Fruit fly (Drosophila melanogaster) whole organism, embryonic: Measurements from ENCODE around the gene Cpr76Bc.

Experiments used
- BEAF-32 ChIP-seq: fragments of 200-800 bp; sonication (Bioruptor generic); optimal IDR thresholded peaks from 3 replicates; lab custom pipeline; 2017; ENCODE audit warnings: missing biosample characterization, missing genetic modification characterization, mild to moderate bottlenecking, moderate library complexity, missing genetic modification reagents
- Blimp-1 ChIP-seq: fragments of 200-800 bp; sonication (Bioruptor generic); optimal IDR thresholded peaks from 3 replicates; lab custom pipeline; 2018; ENCODE audit warnings: missing biosample characterization, missing genetic modification characterization, mild to moderate bottlenecking, moderate library complexity, missing genetic modification reagents
- BtbVII ChIP-seq: fragments of 200-800 bp; sonication (Bioruptor generic); optimal IDR thresholded peaks from 3 replicates; lab custom pipeline; 2017; ENCODE audit warnings: missing biosample characterization, mild to moderate bottlenecking, missing genetic modification characterization
- C15 ChIP-seq: fragments of 200-800 bp; sonication (Bioruptor generic); IDR thresholded peaks from 3 replicates; pipeline ENCODE4 v1.3.6; 2022; ENCODE audit warnings: missing biosample characterization, missing genetic modification characterization
- CG10366 ChIP-seq: fragments of 200-800 bp; sonication (Bioruptor generic); IDR thresholded peaks from 2 replicates; pipeline ENCODE4 v1.3.6; 2022; ENCODE audit warnings: missing biosample characterization, missing genetic modification characterization
- CG11093 ChIP-seq: fragments of 200-800 bp; sonication (Bioruptor generic); IDR thresholded peaks from 3 replicates; pipeline ENCODE4 v1.3.6; 2022; ENCODE audit warnings: missing biosample characterization, missing genetic modification characterization
- CG11696 ChIP-seq: fragments of 200-800 bp; sonication (Bioruptor generic); IDR thresholded peaks from 2 replicates; pipeline ENCODE4 v1.3.6; 2022; ENCODE audit warnings: missing biosample characterization, missing genetic modification characterization
- CG12299 ChIP-seq: fragments of 200-800 bp; sonication (Bioruptor generic); optimal IDR thresholded peaks from 2 replicates; lab custom pipeline; 2018; ENCODE audit warnings: missing biosample characterization, mild to moderate bottlenecking, missing genetic modification characterization
- CG12659 ChIP-seq: fragments of 200-800 bp; sonication (Bioruptor generic); optimal IDR thresholded peaks from 3 replicates; lab custom pipeline; 2017; ENCODE audit warnings: mild to moderate bottlenecking, missing biosample characterization, missing genetic modification reagents, missing genetic modification characterization
- CG13296 ChIP-seq: fragments of 200-800 bp; sonication (Bioruptor generic); optimal IDR thresholded peaks from 3 replicates; lab custom pipeline; 2018; ENCODE audit warnings: missing biosample characterization, mild to moderate bottlenecking, missing genetic modification characterization
- CG15514 ChIP-seq: fragments of 200-800 bp; sonication (Bioruptor generic); optimal IDR thresholded peaks from 3 replicates; lab custom pipeline; 2017; ENCODE audit warnings: missing biosample characterization, missing genetic modification characterization, mild to moderate bottlenecking, moderate library complexity, missing genetic modification reagents
- CG18262 ChIP-seq: fragments of 200-800 bp; optimal IDR thresholded peaks from 3 replicates; lab custom pipeline; 2019; ENCODE audit warnings: missing biosample characterization, mild to moderate bottlenecking, missing genetic modification characterization, moderate library complexity
- CG2678 ChIP-seq: fragments of 200-800 bp; sonication (Bioruptor generic); optimal IDR thresholded peaks from 3 replicates; lab custom pipeline; 2019; ENCODE audit warnings: missing biosample characterization, mild to moderate bottlenecking, missing genetic modification characterization, moderate library complexity
- CG2712 ChIP-seq: fragments of 200-800 bp; optimal IDR thresholded peaks from 3 replicates; lab custom pipeline; 2019; ENCODE audit warnings: missing biosample characterization, mild to moderate bottlenecking, missing genetic modification characterization, moderate library complexity
- CG34224 ChIP-seq: fragments of 200-800 bp; sonication (Bioruptor generic); IDR thresholded peaks from 3 replicates; pipeline ENCODE4 v1.3.6; 2022; ENCODE audit warnings: missing biosample characterization, missing genetic modification characterization; ENCODE audit not compliant: partially characterized antibody
- CG3726 ChIP-seq: fragments of 200-800 bp; sonication (Bioruptor generic); IDR thresholded peaks from 3 replicates; pipeline ENCODE4, ENCODE4 v1.3.6; 2022; ENCODE audit warnings: missing biosample characterization, missing genetic modification characterization
- CG4617 ChIP-seq: fragments of 200-800 bp; sonication (Bioruptor generic); optimal IDR thresholded peaks from 3 replicates; lab custom pipeline; 2016; ENCODE audit warnings: missing biosample characterization, missing genetic modification characterization, borderline replicate concordance
- CG6175 ChIP-seq: fragments of 200-800 bp; sonication (Bioruptor generic); IDR thresholded peaks from 3 replicates; pipeline ENCODE4 v1.3.6; 2022; ENCODE audit warnings: missing biosample characterization, missing genetic modification characterization
- CG6683 ChIP-seq: fragments of 200-800 bp; sonication (Bioruptor generic); optimal IDR thresholded peaks from 2 replicates; lab custom pipeline; 2017; ENCODE audit warnings: missing biosample characterization, mild to moderate bottlenecking, missing genetic modification characterization, missing genetic modification reagents
- CG6791 ChIP-seq: fragments of 200-800 bp; sonication (Bioruptor generic); IDR thresholded peaks from 3 replicates; pipeline ENCODE4 v1.3.6; 2022; ENCODE audit warnings: missing biosample characterization, missing genetic modification characterization; ENCODE audit not compliant: partially characterized antibody
- CG7271 ChIP-seq: fragments of 200-800 bp; sonication (Bioruptor generic); optimal IDR thresholded peaks from 2 replicates; lab custom pipeline; 2018; ENCODE audit warnings: missing biosample characterization, mild to moderate bottlenecking, missing genetic modification characterization, moderate library complexity
- CG7556 ChIP-seq: fragments of 200-800 bp; sonication (Bioruptor generic); optimal IDR thresholded peaks from 2 replicates; lab custom pipeline; 2017; ENCODE audit warnings: missing biosample characterization, mild to moderate bottlenecking, missing genetic modification characterization
- CG7987 ChIP-seq: fragments of 200-800 bp; sonication (Bioruptor generic); optimal IDR thresholded peaks from 2 replicates; lab custom pipeline; 2018; ENCODE audit warnings: missing biosample characterization, mild to moderate bottlenecking, missing genetic modification characterization, moderate library complexity
- CTCF ChIP-seq: fragments of 200-800 bp; sonication (Bioruptor generic); optimal IDR thresholded peaks from 2 replicates; lab custom pipeline; 2017; ENCODE audit warnings: missing biosample characterization, mild to moderate bottlenecking, missing genetic modification characterization, moderate library complexity
- D ChIP-seq, 2 experiments: fragments of 200-800 bp in 1 of 2; fragments of >200 bp in 1 of 2; sonication (Bioruptor generic) in 1 of 2; optimal IDR thresholded peaks; 2 replicates in 1 of 2; 3 replicates in 1 of 2; lab custom pipeline; 2017; ENCODE audit warnings: mild to moderate bottlenecking in 1 of 2, missing biosample characterization in 1 of 2, missing genetic modification characterization in 1 of 2, missing genetic modification reagents in 1 of 2
- Deaf1 ChIP-seq: fragments of 200-800 bp; optimal IDR thresholded peaks from 3 replicates; lab custom pipeline; 2019; ENCODE audit warnings: missing biosample characterization, mild to moderate bottlenecking, missing genetic modification characterization, moderate library complexity
- Dip3 ChIP-seq: fragments of 200-800 bp; sonication (Bioruptor generic); optimal IDR thresholded peaks from 3 replicates; lab custom pipeline; 2016; ENCODE audit warnings: missing biosample characterization, missing genetic modification characterization
- Dp ChIP-seq: fragments of 200-800 bp; sonication (Bioruptor generic); optimal IDR thresholded peaks from 2 replicates; lab custom pipeline; 2018; ENCODE audit warnings: missing biosample characterization, mild to moderate bottlenecking, missing genetic modification characterization, moderate library complexity
- Hsf ChIP-seq: fragments of 200-800 bp; sonication (Bioruptor generic); optimal IDR thresholded peaks from 3 replicates; lab custom pipeline; 2016; ENCODE audit warnings: missing biosample characterization, missing genetic modification characterization
- Mad ChIP-seq: fragments of 200-800 bp; sonication (Bioruptor generic); optimal IDR thresholded peaks from 2 replicates; lab custom pipeline; 2016; ENCODE audit warnings: missing biosample characterization, missing genetic modification characterization
- Oli ChIP-seq: fragments of 200-800 bp; sonication (Bioruptor generic); optimal IDR thresholded peaks from 2 replicates; lab custom pipeline; 2018; ENCODE audit warnings: missing biosample characterization, mild to moderate bottlenecking, missing genetic modification characterization, moderate library complexity
- PHDP ChIP-seq: fragments of 200-800 bp; sonication (Bioruptor generic); optimal IDR thresholded peaks from 3 replicates; lab custom pipeline; 2018; ENCODE audit warnings: missing biosample characterization, mild to moderate bottlenecking, missing genetic modification characterization, moderate library complexity
- Sox100B ChIP-seq: fragments of 200-800 bp; sonication (Bioruptor generic); optimal IDR thresholded peaks from 3 replicates; lab custom pipeline; 2018; ENCODE audit warnings: missing biosample characterization, mild to moderate bottlenecking, missing genetic modification characterization
- Sox102F ChIP-seq: fragments of 200-800 bp; sonication (Bioruptor generic); optimal IDR thresholded peaks from 2 replicates; lab custom pipeline; 2018; ENCODE audit warnings: missing biosample characterization, mild to moderate bottlenecking, missing genetic modification characterization, moderate library complexity
- Spps ChIP-seq: fragments of 200-800 bp; sonication (Bioruptor generic); optimal IDR thresholded peaks from 2 replicates; lab custom pipeline; 2018; ENCODE audit warnings: missing biosample characterization, mild to moderate bottlenecking, missing genetic modification characterization
- TFAM ChIP-seq: fragments of 200-800 bp; sonication (Bioruptor generic); optimal IDR thresholded peaks from 2 replicates; lab custom pipeline; 2017; ENCODE audit warnings: missing biosample characterization, missing genetic modification characterization, inconsistent platforms
- Usf ChIP-seq: fragments of 200-800 bp; sonication (Bioruptor generic); optimal IDR thresholded peaks from 2 replicates; lab custom pipeline; 2017; ENCODE audit warnings: missing genotype, missing biosample characterization, missing genetic modification characterization
- abd-A ChIP-seq: fragments of 200-800 bp; sonication (Bioruptor generic); optimal IDR thresholded peaks from 3 replicates; lab custom pipeline; 2019; ENCODE audit warnings: missing biosample characterization, mild to moderate bottlenecking, missing genetic modification characterization, moderate library complexity
- btn ChIP-seq: fragments of 200-800 bp; sonication (Bioruptor generic); optimal IDR thresholded peaks from 2 replicates; lab custom pipeline; 2016; ENCODE audit warnings: missing biosample characterization, missing genetic modification characterization
- cad ChIP-seq: fragments of >200 bp; optimal IDR thresholded peaks from 2 replicates; lab custom pipeline; 2017; ENCODE audit warnings: missing biosample characterization, missing genetic modification characterization
- crp ChIP-seq, 2 experiments: fragments of 200-800 bp; sonication (Bioruptor generic); optimal IDR thresholded peaks; 2 replicates in 1 of 2; 3 replicates in 1 of 2; lab custom pipeline; 2017; ENCODE audit warnings: missing biosample characterization in 2 of 2, missing genetic modification characterization in 2 of 2, mild to moderate bottlenecking in 1 of 2, moderate library complexity in 1 of 2
- exex ChIP-seq: fragments of 200-800 bp; sonication (Bioruptor generic); optimal IDR thresholded peaks from 4 replicates; lab custom pipeline; 2018; ENCODE audit warnings: missing biosample characterization, mild to moderate bottlenecking, missing genetic modification characterization, moderate library complexity
- h ChIP-seq: fragments of >200 bp; optimal IDR thresholded peaks from 2 replicates; lab custom pipeline; 2017
- lbe ChIP-seq: fragments of 200-800 bp; sonication (Bioruptor generic); optimal IDR thresholded peaks from 2 replicates; lab custom pipeline; 2016; ENCODE audit warnings: missing biosample characterization, mild to moderate bottlenecking, missing genetic modification characterization
- maf-S ChIP-seq: fragments of 200-800 bp; sonication (Bioruptor generic); optimal IDR thresholded peaks from 2 replicates; lab custom pipeline; 2016; ENCODE audit warnings: missing biosample characterization, missing genetic modification characterization
- nom ChIP-seq: fragments of 200-800 bp; sonication (Bioruptor generic); optimal IDR thresholded peaks from 2 replicates; lab custom pipeline; 2017; ENCODE audit warnings: missing biosample characterization, missing genetic modification characterization, mild to moderate bottlenecking, moderate library complexity, missing genetic modification reagents
- salm ChIP-seq: fragments of 200-800 bp; sonication (Bioruptor generic); optimal IDR thresholded peaks from 2 replicates; lab custom pipeline; 2018; ENCODE audit warnings: missing biosample characterization, mild to moderate bottlenecking, missing genetic modification characterization
- sqz ChIP-seq: fragments of 200-800 bp; sonication (Bioruptor generic); optimal IDR thresholded peaks from 3 replicates; lab custom pipeline; 2018; ENCODE audit warnings: missing biosample characterization, mild to moderate bottlenecking, missing genetic modification characterization
- stc ChIP-seq: fragments of 200-800 bp; sonication (Bioruptor generic); IDR thresholded peaks from 2 replicates; pipeline ENCODE4 v1.3.6; 2022; ENCODE audit warnings: missing biosample characterization, missing genetic modification characterization
- tio ChIP-seq: fragments of 200-800 bp; sonication (Bioruptor generic); optimal IDR thresholded peaks from 2 replicates; lab custom pipeline; 2017; ENCODE audit warnings: missing biosample characterization, missing genetic modification characterization, inconsistent platforms
- tup ChIP-seq: fragments of 200-800 bp; sonication (Bioruptor generic); optimal IDR thresholded peaks from 2 replicates; lab custom pipeline; 2016; ENCODE audit warnings: missing biosample characterization, mild to moderate bottlenecking, missing genetic modification characterization, moderate library complexity

The Cpr76Bc gene

DNA sequence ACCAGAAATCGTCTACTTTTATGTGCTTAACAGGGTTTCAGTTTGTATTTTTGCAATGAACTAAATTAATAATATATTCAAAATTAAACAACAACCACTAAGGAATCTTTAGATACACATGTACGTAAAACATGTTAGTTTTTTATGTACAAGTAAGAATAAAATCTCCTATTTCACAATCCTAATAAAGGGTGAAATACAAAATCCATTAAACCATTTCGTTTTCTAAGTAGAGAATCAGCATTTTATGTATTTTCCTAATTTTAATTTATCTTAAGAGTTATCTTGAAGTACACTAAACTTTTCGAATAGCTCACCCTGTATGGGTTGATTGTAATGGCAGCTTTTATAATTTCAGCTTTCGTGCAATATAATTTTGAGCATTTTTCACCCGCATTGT lies 41.0 kb downstream of the Cpr76Bc start (continued):
- TF ChIP-seq btn = no peak
- TF ChIP-seq tup (GFP tag; lab: Kevin White, UChicago) = no peak
- no peak for TF ChIP-seq TFAM (GFP tag; lab: Kevin White, UChicago)
- no peak for TF ChIP-seq CG3726 (GFP tag; lab: Robert Waterston, UW)
- no peak for TF ChIP-seq CG11093 (GFP tag; lab: Robert Waterston, UW)
- no peak for TF ChIP-seq Sox100B
- TF ChIP-seq CG15514 = peak; percentile 23
- TF ChIP-seq CG18262 = peak; percentile 32
- no peak for TF ChIP-seq Blimp-1 (GFP tag; lab: Kevin White, UChicago)
- TF ChIP-seq CG4617 (GFP tag; lab: Kevin White, UChicago) = no peak
- TF ChIP-seq h (lab: Kevin White, UChicago) = no peak
- TF ChIP-seq CG12659 (GFP tag; lab: Kevin White, UChicago) = no peak
- TF ChIP-seq crp (GFP tag; optimal IDR thresholded peaks at IDR 0.05; lab: Kevin White, UChicago) = no peak
- TF ChIP-seq CG13296 (GFP tag; lab: Kevin White, UChicago) = peak; percentile 21
- TF ChIP-seq nom (GFP tag; lab: Kevin White, UChicago) = no peak
- TF ChIP-seq CTCF = no peak
- TF ChIP-seq BEAF-32 (GFP tag; lab: Kevin White, UChicago) = no peak
- no peak for TF ChIP-seq Mad (GFP tag; lab: Kevin White, UChicago)
- peak; percentile 9 for TF ChIP-seq exex (tag; lab: Kevin White, UChicago)
- TF ChIP-seq CG10366 = no peak
- peak; percentile 26 for TF ChIP-seq Oli (tag; lab: Kevin White, UChicago)
- TF ChIP-seq sqz (GFP tag; lab: Kevin White, UChicago) = peak; percentile 6
- TF ChIP-seq abd-A (tag; lab: Kevin White, UChicago) = no peak
- TF ChIP-seq Usf (GFP tag; lab: Kevin White, UChicago) = peak; percentile 22
- no peak for TF ChIP-seq CG6791 (GFP tag; lab: Robert Waterston, UW)
- peak; percentile 74 for TF ChIP-seq CG2678 (tag; lab: Kevin White, UChicago)
- no peak for TF ChIP-seq CG12299
- no peak for TF ChIP-seq tio (GFP tag; lab: Kevin White, UChicago)
- peak; percentile 18 for TF ChIP-seq PHDP (tag; lab: Kevin White, UChicago)
- no peak for TF ChIP-seq CG11696
- TF ChIP-seq maf-S (GFP tag; lab: Kevin White, UChicago) = no peak
- TF ChIP-seq CG2712 (tag; lab: Kevin White, UChicago) = peak; percentile 45
- no peak for TF ChIP-seq C15 (GFP tag; lab: Robert Waterston, UW)
- TF ChIP-seq lbe (GFP tag; lab: Kevin White, UChicago) = peak; percentile 27
- TF ChIP-seq Deaf1 (tag; lab: Kevin White, UChicago) = no peak
- TF ChIP-seq cad (GFP tag; lab: Kevin White, UChicago) = no peak
- peak; percentile 39 for TF ChIP-seq CG7556 (GFP tag; lab: Kevin White, UChicago)
- peak; percentile 32 for TF ChIP-seq Dip3 (GFP tag; lab: Kevin White, UChicago)
- no peak for TF ChIP-seq CG34224 (GFP tag; lab: Robert Waterston, UW)
- no peak for TF ChIP-seq Hsf (GFP tag; lab: Kevin White, UChicago)
- TF ChIP-seq Spps (tag; lab: Kevin White, UChicago) = no peak
- no peak for TF ChIP-seq Dp (GFP tag; lab: Kevin White, UChicago)
- TF ChIP-seq BtbVII (GFP tag; lab: Kevin White, UChicago) = peak; percentile 10
- TF ChIP-seq CG7987 (GFP tag; lab: Kevin White, UChicago) = no peak
- no peak for TF ChIP-seq salm (tag; lab: Kevin White, UChicago)
- no peak for TF ChIP-seq CG6175 (GFP tag; lab: Robert Waterston, UW)
- no peak for TF ChIP-seq stc (GFP tag; lab: Robert Waterston, UW)
- no peak for TF ChIP-seq CG7271 (tag; lab: Kevin White, UChicago)
- no peak for TF ChIP-seq CG6683 (GFP tag; lab: Kevin White, UChicago)
- TF ChIP-seq D (optimal IDR thresholded peaks at IDR 0.05; lab: Kevin White, UChicago) = no peak
- no peak for TF ChIP-seq D (GFP tag; optimal IDR thresholded peaks at IDR 0.05; lab: Kevin White, UChicago)
- TF ChIP-seq Sox102F (GFP tag; lab: Kevin White, UChicago) = peak; percentile 38
